Fruit fly (Drosophila melanogaster) whole organism, embryonic: ENCODE measurements around the gene smg.

Source experiments
- CG10209 ChIP-seq: fragments of 200-800 bp; sonication (Bioruptor generic); optimal IDR thresholded peaks from 3 replicates; lab custom pipeline; 2017; ENCODE audit warnings: missing biosample characterization, mild to moderate bottlenecking, missing genetic modification characterization, missing genetic modification reagents
- CG10321 ChIP-seq: fragments of 200-800 bp; sonication (Bioruptor generic); IDR thresholded peaks from 2 replicates; pipeline ENCODE4 v1.3.6; 2022; ENCODE audit warnings: missing biosample characterization, missing genetic modification characterization
- CG12104 ChIP-seq: fragments of 200-800 bp; sonication (Bioruptor generic); optimal IDR thresholded peaks from 3 replicates; lab custom pipeline; 2016; ENCODE audit warnings: missing biosample characterization, missing genetic modification characterization
- CG12299 ChIP-seq: fragments of 200-800 bp; sonication (Bioruptor generic); optimal IDR thresholded peaks from 2 replicates; lab custom pipeline; 2018; ENCODE audit warnings: missing biosample characterization, mild to moderate bottlenecking, missing genetic modification characterization
- CG17802 ChIP-seq: fragments of 200-800 bp; sonication (Bioruptor generic); optimal IDR thresholded peaks from 2 replicates; lab custom pipeline; 2018; ENCODE audit warnings: missing biosample characterization, mild to moderate bottlenecking, missing genetic modification characterization, moderate library complexity
- CG18011 ChIP-seq: fragments of 200-800 bp; sonication (Bioruptor generic); optimal IDR thresholded peaks from 2 replicates; lab custom pipeline; 2017; ENCODE audit warnings: missing biosample characterization, missing genetic modification characterization, mild to moderate bottlenecking, moderate library complexity, missing genotype
- CG18619 ChIP-seq: fragments of 200-800 bp; sonication (Bioruptor generic); optimal IDR thresholded peaks from 3 replicates; lab custom pipeline; 2017; ENCODE audit warnings: missing biosample characterization, mild to moderate bottlenecking, missing genetic modification characterization
- CG4617 ChIP-seq: fragments of 200-800 bp; sonication (Bioruptor generic); optimal IDR thresholded peaks from 3 replicates; lab custom pipeline; 2016; ENCODE audit warnings: missing biosample characterization, missing genetic modification characterization, borderline replicate concordance
- CG6654 ChIP-seq: fragments of 200-800 bp; sonication (Bioruptor generic); optimal IDR thresholded peaks from 2 replicates; lab custom pipeline; 2017; ENCODE audit warnings: missing biosample characterization, mild to moderate bottlenecking, missing genetic modification characterization
- CG6791 ChIP-seq: fragments of 200-800 bp; sonication (Bioruptor generic); IDR thresholded peaks from 3 replicates; pipeline ENCODE4 v1.3.6; 2022; ENCODE audit warnings: missing biosample characterization, missing genetic modification characterization; ENCODE audit not compliant: partially characterized antibody
- CG7357 ChIP-seq: fragments of 200-800 bp; sonication (Bioruptor generic); IDR thresholded peaks from 3 replicates; pipeline ENCODE4 v1.3.6; 2022; ENCODE audit warnings: missing biosample characterization, missing genetic modification characterization
- CG7372 ChIP-seq: fragments of 200-800 bp; sonication (Bioruptor generic); IDR thresholded peaks from 2 replicates; pipeline ENCODE4 v1.3.6; 2022; ENCODE audit warnings: missing biosample characterization, missing genetic modification characterization
- CG8359 ChIP-seq: fragments of 200-800 bp; sonication (Bioruptor generic); optimal IDR thresholded peaks from 2 replicates; lab custom pipeline; 2017; ENCODE audit warnings: missing biosample characterization, mild to moderate bottlenecking, missing genetic modification characterization, borderline replicate concordance
- CG9215 ChIP-seq: fragments of 200-800 bp; sonication (Bioruptor generic); IDR thresholded peaks from 2 replicates; pipeline ENCODE4 v1.3.6; 2022; ENCODE audit warnings: missing biosample characterization, missing genetic modification characterization
- CG9817 ChIP-seq: fragments of 200-800 bp; sonication (Bioruptor generic); optimal IDR thresholded peaks from 2 replicates; lab custom pipeline; 2018; ENCODE audit warnings: missing biosample characterization, mild to moderate bottlenecking, missing genetic modification characterization, moderate library complexity
- Camta ChIP-seq: fragments of 200-800 bp; sonication (Bioruptor generic); optimal IDR thresholded peaks from 2 replicates; lab custom pipeline; 2016; ENCODE audit warnings: missing biosample characterization, missing genetic modification characterization
- CkIIα-i1 ChIP-seq: fragments of 200-800 bp; sonication (Bioruptor generic); IDR thresholded peaks from 2 replicates; pipeline ENCODE4 v1.3.6; 2022; ENCODE audit warnings: missing biosample characterization, missing genetic modification characterization
- Dip3 ChIP-seq: fragments of 200-800 bp; sonication (Bioruptor generic); optimal IDR thresholded peaks from 3 replicates; lab custom pipeline; 2016; ENCODE audit warnings: missing biosample characterization, missing genetic modification characterization
- H15 ChIP-seq: fragments of 200-800 bp; sonication (Bioruptor generic); IDR thresholded peaks from 3 replicates; pipeline ENCODE4 v1.3.6; 2022; ENCODE audit warnings: missing biosample characterization, missing genetic modification characterization
- HLH4C ChIP-seq: fragments of 200-800 bp; sonication (Bioruptor generic); IDR thresholded peaks from 3 replicates; pipeline ENCODE4 v1.3.6; 2022; ENCODE audit warnings: missing biosample characterization, missing genetic modification characterization; ENCODE audit not compliant: partially characterized antibody
- HmgZ ChIP-seq: fragments of 200-800 bp; sonication (Bioruptor generic); optimal IDR thresholded peaks from 2 replicates; lab custom pipeline; 2018; ENCODE audit warnings: missing biosample characterization, mild to moderate bottlenecking, missing genetic modification characterization
- Meics ChIP-seq: fragments of 200-800 bp; sonication (Bioruptor generic); optimal IDR thresholded peaks from 2 replicates; lab custom pipeline; 2017; ENCODE audit warnings: missing biosample characterization, mild to moderate bottlenecking, missing genetic modification characterization
- Mrtf ChIP-seq: fragments of 200-800 bp; sonication (Bioruptor generic); IDR thresholded peaks from 3 replicates; pipeline ENCODE4 v1.3.6; 2022; ENCODE audit warnings: missing biosample characterization, missing genetic modification characterization
- Opbp ChIP-seq: fragments of 200-800 bp; sonication (Bioruptor generic); IDR thresholded peaks from 3 replicates; pipeline ENCODE4 v1.3.6; 2022; ENCODE audit warnings: missing biosample characterization, missing genetic modification characterization; ENCODE audit not compliant: partially characterized antibody
- Six4 ChIP-seq: fragments of 200-800 bp; sonication (Bioruptor generic); optimal IDR thresholded peaks from 2 replicates; lab custom pipeline; 2016; ENCODE audit warnings: missing biosample characterization, missing genetic modification characterization
- Xrp1 ChIP-seq: fragments of 200-800 bp; sonication (Bioruptor generic); IDR thresholded peaks from 2 replicates; pipeline ENCODE4 v1.3.6; 2022; ENCODE audit warnings: missing biosample characterization, missing genetic modification characterization
- abd-A ChIP-seq: fragments of 200-800 bp; sonication (Bioruptor generic); optimal IDR thresholded peaks from 3 replicates; lab custom pipeline; 2019; ENCODE audit warnings: missing biosample characterization, mild to moderate bottlenecking, missing genetic modification characterization, moderate library complexity
- ara ChIP-seq: fragments of 200-800 bp; sonication (Bioruptor generic); IDR thresholded peaks from 2 replicates; pipeline ENCODE4 v1.3.6; 2022; ENCODE audit warnings: missing biosample characterization, missing genetic modification characterization
- bab2 ChIP-seq: fragments of 200-800 bp; sonication (Bioruptor generic); optimal IDR thresholded peaks from 2 replicates; lab custom pipeline; 2016; ENCODE audit warnings: missing biosample characterization, missing genetic modification characterization
- bsh ChIP-seq, 2 experiments: fragments of 200-800 bp; sonication (Bioruptor generic); optimal IDR thresholded peaks; 2 replicates each; lab custom pipeline; 2017 to 2018; ENCODE audit warnings: mild to moderate bottlenecking in 2 of 2, missing biosample characterization in 2 of 2, missing genetic modification characterization in 2 of 2, moderate library complexity in 1 of 2
- dan ChIP-seq: fragments of 200-800 bp; sonication (Bioruptor generic); IDR thresholded peaks from 2 replicates; pipeline ENCODE4 v1.3.6; 2022; ENCODE audit warnings: missing biosample characterization, missing genetic modification characterization
- dm ChIP-seq: fragments of 200-800 bp; sonication (Bioruptor generic); optimal IDR thresholded peaks from 3 replicates; lab custom pipeline; 2016; ENCODE audit warnings: missing biosample characterization, missing genetic modification characterization
- emc ChIP-seq: fragments of 200-800 bp; sonication (Bioruptor generic); optimal IDR thresholded peaks from 2 replicates; lab custom pipeline; 2016; ENCODE audit warnings: missing biosample characterization, missing genetic modification characterization
- fd96Cb ChIP-seq: fragments of 200-800 bp; sonication (Bioruptor generic); optimal IDR thresholded peaks from 2 replicates; lab custom pipeline; 2018; ENCODE audit warnings: missing biosample characterization, mild to moderate bottlenecking, missing genetic modification characterization, moderate library complexity
- gcm2 ChIP-seq: fragments of 200-800 bp; sonication (Bioruptor generic); optimal IDR thresholded peaks from 2 replicates; lab custom pipeline; 2016; ENCODE audit warnings: missing biosample characterization, missing genetic modification characterization
- gem ChIP-seq: fragments of 200-800 bp; sonication (Bioruptor generic); optimal IDR thresholded peaks from 2 replicates; lab custom pipeline; 2019; ENCODE audit warnings: missing biosample characterization, mild to moderate bottlenecking, missing genetic modification characterization, moderate library complexity
- gro ChIP-seq: fragments of 200-800 bp; sonication (Bioruptor generic); optimal IDR thresholded peaks from 2 replicates; lab custom pipeline; 2016; ENCODE audit warnings: missing biosample characterization, missing genetic modification characterization
- ind ChIP-seq: fragments of 200-800 bp; sonication (Bioruptor generic); optimal IDR thresholded peaks from 3 replicates; lab custom pipeline; 2016; ENCODE audit warnings: missing biosample characterization, missing genetic modification characterization
- knrl ChIP-seq: fragments of 200-800 bp; sonication (Bioruptor generic); IDR thresholded peaks from 3 replicates; pipeline ENCODE4 v1.3.6; 2022; ENCODE audit warnings: missing biosample characterization, missing genetic modification characterization; ENCODE audit not compliant: partially characterized antibody
- lola ChIP-seq, 3 experiments: fragments of >200 bp in 2 of 3; fragments of 200-800 bp in 1 of 3; sonication (Bioruptor generic) in 1 of 3; optimal IDR thresholded peaks; 2 replicates each; lab custom pipeline; 2017 to 2019; ENCODE audit warnings: missing biosample characterization in 3 of 3, missing genetic modification characterization in 3 of 3, mild to moderate bottlenecking in 1 of 3, moderate library complexity in 1 of 3
- nerfin-2 ChIP-seq: fragments of 200-800 bp; sonication (Bioruptor generic); IDR thresholded peaks from 2 replicates; pipeline ENCODE4 v1.3.6; 2022; ENCODE audit warnings: missing biosample characterization, missing genetic modification characterization; ENCODE audit not compliant: partially characterized antibody
- pho ChIP-seq: fragments of 200-800 bp; sonication (Bioruptor generic); optimal IDR thresholded peaks from 2 replicates; lab custom pipeline; 2016; ENCODE audit warnings: missing biosample characterization, missing genetic modification characterization
- sc ChIP-seq, 3 experiments: fragments of >200 bp in 2 of 3; fragments of 200-800 bp in 1 of 3; sonication (Bioruptor generic) in 1 of 3; optimal IDR thresholded peaks; 2 replicates in 2 of 3; 3 replicates in 1 of 3; lab custom pipeline; 2017; ENCODE audit warnings: mild to moderate bottlenecking in 1 of 3, missing biosample characterization in 1 of 3, missing genetic modification characterization in 1 of 3, missing genetic modification reagents in 1 of 3
- schlank ChIP-seq: fragments of 200-800 bp; sonication (Bioruptor generic); optimal IDR thresholded peaks from 2 replicates; lab custom pipeline; 2018; ENCODE audit warnings: missing biosample characterization, mild to moderate bottlenecking, missing genetic modification characterization
- sens-2 ChIP-seq: fragments of 200-800 bp; sonication (Bioruptor generic); IDR thresholded peaks from 2 replicates; pipeline ENCODE4 v1.3.6; 2022; ENCODE audit warnings: missing biosample characterization, missing genetic modification characterization
- slp2 ChIP-seq: fragments of 200-800 bp; sonication (Bioruptor generic); optimal IDR thresholded peaks from 2 replicates; lab custom pipeline; 2016; ENCODE audit warnings: missing biosample characterization, missing genetic modification characterization
- wor ChIP-seq: fragments of 200-800 bp; sonication (Bioruptor generic); IDR thresholded peaks from 2 replicates; pipeline ENCODE4 v1.3.6; 2022; ENCODE audit warnings: missing biosample characterization, missing genetic modification characterization

smg gene

DNA sequence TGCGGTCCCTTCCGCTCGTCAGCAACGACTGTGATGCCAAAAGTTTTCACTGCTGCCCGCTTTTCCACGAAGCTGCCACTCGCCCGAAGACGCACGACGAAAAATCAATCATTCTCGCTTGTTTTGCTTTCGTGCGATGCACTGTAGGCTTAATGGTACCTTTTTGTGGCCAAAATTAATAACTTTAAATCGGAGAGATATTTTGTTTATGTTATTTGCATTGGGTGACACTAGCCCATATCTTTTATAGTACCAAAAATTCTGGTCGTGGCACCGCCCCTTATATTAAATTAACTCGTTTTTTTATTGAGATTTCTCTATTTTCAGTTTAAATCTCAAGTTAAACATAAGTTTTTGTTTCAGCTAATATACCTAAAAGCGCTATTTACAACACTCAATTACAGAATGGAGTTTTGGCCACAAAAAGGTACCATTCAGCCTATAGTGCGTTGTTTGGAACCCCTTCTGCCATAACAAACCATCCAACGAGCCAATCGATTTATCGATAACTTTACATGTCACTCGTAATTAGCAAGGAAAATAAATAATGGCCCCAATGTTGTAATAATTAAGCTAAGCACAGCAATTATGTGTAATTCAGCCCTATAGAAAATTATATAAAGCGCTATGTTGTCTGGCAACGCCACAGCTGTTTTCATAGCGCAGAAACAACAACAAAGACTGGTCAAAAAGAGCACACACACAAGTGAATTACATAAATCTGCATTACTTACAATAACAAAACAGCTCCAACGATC, 44.4 kb downstream of the smg start (continued):
- no peak for TF ChIP-seq CG10321 (GFP tag; lab: Robert Waterston, UW)
- TF ChIP-seq H15, result no peak
- peak; percentile 45 for TF ChIP-seq bab2 (GFP tag; lab: Kevin White, UChicago)
- TF ChIP-seq Camta (GFP tag; lab: Kevin White, UChicago), result peak; percentile 24
- peak; percentile 45 for TF ChIP-seq HLH4C (GFP tag; lab: Robert Waterston, UW)
- TF ChIP-seq Meics, result peak; percentile 76
- TF ChIP-seq Opbp (GFP tag; lab: Robert Waterston, UW), result peak; percentile 57; the same call in 2 of the 3 replicates
- peak; percentile 55 for TF ChIP-seq fd96Cb (tag; lab: Kevin White, UChicago)
- peak; percentile 39 for TF ChIP-seq CG6654 (GFP tag; lab: Kevin White, UChicago)
- TF ChIP-seq pho (GFP tag; lab: Kevin White, UChicago), result no peak
- TF ChIP-seq nerfin-2 (GFP tag; lab: Robert Waterston, UW), result 0 out of 2 replicates have a peak, but pooled peaks have one; percentile 48
- no peak for TF ChIP-seq CG4617 (GFP tag; lab: Kevin White, UChicago)
- peak; percentile 28 for TF ChIP-seq CG12104 (GFP tag; lab: Kevin White, UChicago)
- TF ChIP-seq schlank, result no peak
- TF ChIP-seq CG6791, result no peak; the same call in 1 of the 3 replicates
- no peak for TF ChIP-seq CG17802 (tag; lab: Kevin White, UChicago)
- TF ChIP-seq knrl (GFP tag; lab: Robert Waterston, UW), result 0 out of 3 replicates have a peak, but pooled peaks have one; percentile 8
- peak; percentile 44 for TF ChIP-seq HmgZ (tag; lab: Kevin White, UChicago)
- no peak for TF ChIP-seq dm (GFP tag; lab: Kevin White, UChicago)
- peak; percentile 69 for TF ChIP-seq abd-A
- peak; percentile 13 for TF ChIP-seq ind (GFP tag; lab: Kevin White, UChicago)
- no peak for TF ChIP-seq dan (GFP tag; lab: Robert Waterston, UW)
- TF ChIP-seq CG12299 (tag; lab: Kevin White, UChicago), result peak; percentile 68
- TF ChIP-seq CG18619 (GFP tag; lab: Kevin White, UChicago), result peak; percentile 53
- peak; percentile 84 for TF ChIP-seq gem
- TF ChIP-seq CG7372 (GFP tag; lab: Robert Waterston, UW), result no peak
- peak; percentile 29 for TF ChIP-seq gro (GFP tag; lab: Kevin White, UChicago)
- peak; percentile 62 for TF ChIP-seq CG10209
- TF ChIP-seq Dip3, result peak; percentile 15
- peak; percentile 50; the same call in 1 of the 2 replicates for TF ChIP-seq Xrp1 (GFP tag; lab: Robert Waterston, UW)
- no peak for TF ChIP-seq sc (optimal IDR thresholded peaks at IDR 0.05; lab: Kevin White, UChicago)
- peak; percentile 13 for TF ChIP-seq sc (GFP tag; optimal IDR thresholded peaks at IDR 0.05; lab: Kevin White, UChicago)
- TF ChIP-seq gcm2 (GFP tag; lab: Kevin White, UChicago), result no peak
- TF ChIP-seq CG18011 (GFP tag; lab: Kevin White, UChicago), result no peak
- TF ChIP-seq sens-2 (GFP tag; lab: Robert Waterston, UW), result no peak; the same call in 1 of the 2 replicates
- peak; percentile 55 for TF ChIP-seq CG9817 (tag; lab: Kevin White, UChicago)
- TF ChIP-seq Six4 (GFP tag; lab: Kevin White, UChicago), result no peak
- 0 out of 3 replicates have a peak, but pooled peaks have one; percentile 14 for TF ChIP-seq Mrtf (GFP tag; lab: Robert Waterston, UW)
- peak; percentile 19 for TF ChIP-seq slp2
- no peak for TF ChIP-seq wor (GFP tag; lab: Robert Waterston, UW)
- TF ChIP-seq lola (GFP tag; optimal IDR thresholded peaks at IDR 0.05; lab: Kevin White, UChicago), result peak in 1 of 3 experiments; percentile 46
- peak; percentile 64 for TF ChIP-seq bsh (GFP tag; optimal IDR thresholded peaks at IDR 0.05; lab: Kevin White, UChicago)
- peak; percentile 33; the same call in 1 of the 3 replicates for TF ChIP-seq CG7357 (GFP tag; lab: Robert Waterston, UW)
- no peak for TF ChIP-seq ara (GFP tag; lab: Robert Waterston, UW)
- TF ChIP-seq CkIIα-i1 (GFP tag; lab: Robert Waterston, UW), result no peak
- peak; percentile 34 for TF ChIP-seq CG8359
- no peak for TF ChIP-seq CG9215
- no peak for TF ChIP-seq emc (GFP tag; lab: Kevin White, UChicago)
